Worm (Caenorhabditis elegans): ENCODE results near the gene Y7A5A.20.

Gene Y7A5A.20

ce11 chrX:15804072-15804471, 24.1 kb upstream of the Y7A5A.20 start, which contains the start of gene Y7A5A.7:
Gene Y7A5A.7 (minus strand): TSS chrX:15804172.
- TF ChIP-seq aly-2 (tag; optimal IDR thresholded peaks at IDR 0.05) (no peak), mbf-1 (tag; optimal IDR thresholded peaks at IDR 0.05) (no peak), nhr-23 (tag; optimal IDR thresholded peaks at IDR 0.05) (no peak), elt-3 (tag; optimal IDR thresholded peaks at IDR 0.05) (no peak), F13H6.1 (tag; optimal IDR thresholded peaks at IDR 0.05) (no peak), nhr-10 (tag; optimal IDR thresholded peaks at IDR 0.05) (no peak)

- TF ChIP-seq mbf-1 (tag; optimal IDR thresholded peaks at IDR 0.05) = no peak
- no peak for TF ChIP-seq Y55F3AM.14 (GFP tag; optimal IDR thresholded peaks at IDR 0.05)
- TF ChIP-seq mdl-1 (tag; optimal IDR thresholded peaks at IDR 0.05) = no peak
- no peak for TF ChIP-seq ztf-4 (tag; optimal IDR thresholded peaks at IDR 0.05)
- TF ChIP-seq nhr-21 (tag; optimal IDR thresholded peaks at IDR 0.05) = no peak
- TF ChIP-seq lsy-2 (tag; optimal IDR thresholded peaks at IDR 0.05) = no peak
- no peak for TF ChIP-seq snpc-4 (tag; optimal IDR thresholded peaks at IDR 0.05)
- TF ChIP-seq nhr-23 (tag; optimal IDR thresholded peaks at IDR 0.05) = no peak
- TF ChIP-seq aly-2 (tag; optimal IDR thresholded peaks at IDR 0.05) = no peak
- no peak for TF ChIP-seq skn-1 (tag; optimal IDR thresholded peaks at IDR 0.05)
- TF ChIP-seq egl-27 (tag; optimal IDR thresholded peaks at IDR 0.05) = no peak
- TF ChIP-seq C34F6.9 (tag; optimal IDR thresholded peaks at IDR 0.05) = no peak
- TF ChIP-seq peb-1 (tag; optimal IDR thresholded peaks at IDR 0.05) = no peak
- TF ChIP-seq nhr-10 (tag; optimal IDR thresholded peaks at IDR 0.05) = no peak
- no peak for TF ChIP-seq sma-9 (GFP tag; optimal IDR thresholded peaks at IDR 0.05)
- TF ChIP-seq sma-9 (tag; optimal IDR thresholded peaks at IDR 0.05) = no peak
- no peak for TF ChIP-seq ztf-1 (GFP tag; conservative IDR thresholded peaks at IDR 0.05)
These were observed 16.8 kb upstream of the Y7A5A.20 start for ce11 chrX:15811341-15811740.

ce11 chrX:15814548-15814947, 13.6 kb upstream of the Y7A5A.20 start:
- no peak for TF ChIP-seq egl-27 (tag; optimal IDR thresholded peaks at IDR 0.05)
- no peak for TF ChIP-seq dmd-4 (tag; optimal IDR thresholded peaks at IDR 0.05)
- TF ChIP-seq ztf-11 (tag; optimal IDR thresholded peaks at IDR 0.05) = no peak
- no peak for TF ChIP-seq nhr-11 (tag; optimal IDR thresholded peaks at IDR 0.05)
- no peak for TF ChIP-seq lin-11 (tag; optimal IDR thresholded peaks at IDR 0.05)

ce11 chrX:15822197-15822596, 6.0 kb upstream of the Y7A5A.20 start, which contains the start of gene Y7A5A.8:
Gene Y7A5A.8 (plus strand): TSS chrX:15822497.
- TF ChIP-seq nhr-25 (tag; optimal IDR thresholded peaks at IDR 0.05) (no peak), mdl-1 (tag; optimal IDR thresholded peaks at IDR 0.05) (no peak), ceh-82 (tag; optimal IDR thresholded peaks at IDR 0.05) (no peak), ztf-4 (tag; optimal IDR thresholded peaks at IDR 0.05) (no peak), ZK546.5 (tag; optimal IDR thresholded peaks at IDR 0.05) (no peak)

ce11 chrX:15826866-15827265, 1.3 kb upstream of the Y7A5A.20 start, which contains the start of gene Y7A5A.9:
Gene Y7A5A.9 (plus strand): TSS chrX:15827166.
- TF ChIP-seq elt-3 (tag; optimal IDR thresholded peaks at IDR 0.05) = no peak
- no peak for TF ChIP-seq sem-4 (tag; optimal IDR thresholded peaks at IDR 0.05)
- TF ChIP-seq ZK546.5 (tag; optimal IDR thresholded peaks at IDR 0.05) = no peak
- no peak for TF ChIP-seq ama-1 (optimal IDR thresholded peaks at IDR 0.05)
- no peak for TF ChIP-seq nhr-6 (tag; optimal IDR thresholded peaks at IDR 0.05)
- no peak for TF ChIP-seq nhr-12 (tag; optimal IDR thresholded peaks at IDR 0.05)
- TF ChIP-seq C34F6.9 (tag; optimal IDR thresholded peaks at IDR 0.05) = no peak
- no peak for TF ChIP-seq lin-13 (GFP tag; optimal IDR thresholded peaks at IDR 0.05)
- TF ChIP-seq unc-39 (tag; optimal IDR thresholded peaks at IDR 0.05) = no peak
- TF ChIP-seq nhr-11 (tag; optimal IDR thresholded peaks at IDR 0.05) = no peak
- no peak for TF ChIP-seq ztf-4 (tag; optimal IDR thresholded peaks at IDR 0.05)
- no peak for TF ChIP-seq sma-3 (GFP tag; optimal IDR thresholded peaks at IDR 0.05)
- no peak for TF ChIP-seq zag-1 (tag; optimal IDR thresholded peaks at IDR 0.05)
- TF ChIP-seq mbf-1 (tag; optimal IDR thresholded peaks at IDR 0.05) = no peak
- no peak for TF ChIP-seq nhr-25 (tag; optimal IDR thresholded peaks at IDR 0.05)
- TF ChIP-seq ceh-82 (tag; optimal IDR thresholded peaks at IDR 0.05) = no peak
- TF ChIP-seq R02D3.7 (tag; optimal IDR thresholded peaks at IDR 0.05) = no peak
- no peak for TF ChIP-seq mab-5 (tag; optimal IDR thresholded peaks at IDR 0.05)
- no peak for TF ChIP-seq egl-27 (tag; optimal IDR thresholded peaks at IDR 0.05)

Measured in whole organism, L2 larva.